Worm (Caenorhabditis elegans): Measurements from ENCODE around the gene F23A7.1.

DNA sequence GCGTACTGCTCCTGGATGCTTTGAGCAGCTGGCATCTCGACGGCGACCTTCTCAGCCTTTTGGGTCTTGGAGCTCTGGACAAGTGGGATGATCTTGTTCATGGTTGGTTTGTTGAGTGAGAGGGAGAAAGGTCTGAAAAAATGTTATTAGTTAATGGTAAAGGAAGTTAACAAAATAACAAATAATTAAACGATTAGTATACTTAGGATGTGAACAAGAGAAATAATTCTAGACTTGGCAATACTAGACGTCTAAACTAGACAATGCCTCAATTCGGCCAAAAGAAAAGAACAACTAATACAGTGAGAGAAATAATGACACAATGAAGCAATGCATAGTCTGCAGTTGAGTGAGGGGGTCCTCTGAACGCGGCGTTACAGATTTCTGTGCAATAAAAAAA lies 6.7 kb upstream of the F23A7.1 start, which contains the start of gene R11.4:
- no peak for TF ChIP-seq nhr-12 (tag; optimal IDR thresholded peaks at IDR 0.05)
- no peak for TF ChIP-seq R02D3.7 (tag; optimal IDR thresholded peaks at IDR 0.05)
- no peak for TF ChIP-seq elt-1 (tag; optimal IDR thresholded peaks at IDR 0.05)
- TF ChIP-seq hmg-11 (tag; optimal IDR thresholded peaks at IDR 0.05) = no peak
- TF ChIP-seq nhr-23 (tag; optimal IDR thresholded peaks at IDR 0.05) = no peak
- no peak for TF ChIP-seq ztf-4 (tag; optimal IDR thresholded peaks at IDR 0.05)
- TF ChIP-seq nhr-237 (tag; optimal IDR thresholded peaks at IDR 0.05) = no peak

Measured in whole organism, L3 larva.